Worm (Caenorhabditis elegans) whole organism, late embryonic: ENCODE measurements around the gene rla-2.

Experiments used
- F13H6.1 ChIP-seq: sonication (generic microtip); optimal IDR thresholded peaks from 2 replicates; lab custom pipeline; 2016; ENCODE audit warnings: missing genetic modification characterization, missing compliant biosample characterization
- K09A11.1 ChIP-seq: sonication (generic microtip); optimal IDR thresholded peaks from 2 replicates; lab custom pipeline; 2017; ENCODE audit warnings: antibody characterized with exemption, mild to moderate bottlenecking, missing genetic modification characterization, missing compliant biosample characterization; ENCODE audit not compliant: insufficient read depth
- T23F11.4 ChIP-seq: fragments of 200-800 bp; sonication (Bioruptor generic); optimal IDR thresholded peaks from 2 replicates; lab custom pipeline; 2018; ENCODE audit warnings: mild to moderate bottlenecking, missing genetic modification characterization, missing compliant biosample characterization
- Y22D7AL.16 ChIP-seq: sonication (generic microtip); optimal IDR thresholded peaks from 2 replicates; lab custom pipeline; 2016; ENCODE audit warnings: missing genetic modification characterization, missing compliant biosample characterization
- ama-1 ChIP-seq: fragments of 150-350 bp; optimal IDR thresholded peaks from 2 replicates; lab custom pipeline; 2014
- ceh-14 ChIP-seq: sonication (generic microtip); optimal IDR thresholded peaks from 2 replicates; lab custom pipeline; 2016; ENCODE audit warnings: missing genotype, missing genetic modification characterization, missing compliant biosample characterization
- ceh-19 ChIP-seq: fragments of 200-800 bp; sonication (Bioruptor generic); optimal IDR thresholded peaks from 2 replicates; lab custom pipeline; 2018; ENCODE audit warnings: mild to moderate bottlenecking, missing genetic modification characterization, missing compliant biosample characterization
- ceh-22 ChIP-seq: sonication (generic microtip); optimal IDR thresholded peaks from 2 replicates; lab custom pipeline; 2017; ENCODE audit warnings: missing biosample characterization, missing genetic modification characterization
- ceh-24 ChIP-seq: sonication (generic microtip); optimal IDR thresholded peaks from 2 replicates; lab custom pipeline; 2016; ENCODE audit warnings: mild to moderate bottlenecking, missing genetic modification characterization, missing compliant biosample characterization
- ceh-31 ChIP-seq: sonication (generic microtip); optimal IDR thresholded peaks from 2 replicates; lab custom pipeline; 2016; ENCODE audit warnings: missing genetic modification characterization, missing compliant biosample characterization
- ceh-34 ChIP-seq: sonication (generic microtip); optimal IDR thresholded peaks from 2 replicates; lab custom pipeline; 2016; ENCODE audit warnings: mild to moderate bottlenecking, missing genetic modification characterization, missing compliant biosample characterization
- ceh-45 ChIP-seq: fragments of 200-800 bp; sonication (Bioruptor generic); IDR thresholded peaks from 2 replicates; pipeline ENCODE4 v1.3.6; 2022; ENCODE audit warnings: missing genetic modification reagents, missing genetic modification characterization, missing compliant biosample characterization
- ceh-6 ChIP-seq: fragments of 200-800 bp; sonication (Bioruptor generic); optimal IDR thresholded peaks from 2 replicates; lab custom pipeline; 2018; ENCODE audit warnings: mild to moderate bottlenecking, missing genetic modification characterization, missing compliant biosample characterization
- ceh-9 ChIP-seq: sonication (generic microtip); optimal IDR thresholded peaks from 2 replicates; lab custom pipeline; 2016; ENCODE audit warnings: mild to moderate bottlenecking, missing genetic modification characterization, inconsistent platforms, missing compliant biosample characterization
- che-1 ChIP-seq: sonication (generic microtip); optimal IDR thresholded peaks from 2 replicates; lab custom pipeline; 2016; ENCODE audit warnings: mild to moderate bottlenecking, missing genetic modification characterization, missing compliant biosample characterization
- dmd-4 ChIP-seq: sonication (generic microtip); optimal IDR thresholded peaks from 2 replicates; lab custom pipeline; 2016; ENCODE audit warnings: borderline replicate concordance, missing genetic modification characterization, missing compliant biosample characterization
- elt-2 ChIP-seq: sonication (generic microtip); optimal IDR thresholded peaks from 2 replicates; lab custom pipeline; 2016; ENCODE audit warnings: missing genetic modification reagents, missing genetic modification characterization, missing compliant biosample characterization
- ets-4 ChIP-seq: sonication (generic microtip); optimal IDR thresholded peaks from 2 replicates; lab custom pipeline; 2016; ENCODE audit warnings: missing genetic modification characterization, missing compliant biosample characterization
- eyg-1 ChIP-seq: sonication (generic microtip); optimal IDR thresholded peaks from 2 replicates; lab custom pipeline; 2016; ENCODE audit warnings: missing genotype, missing genetic modification characterization, missing compliant biosample characterization
- fkh-10 ChIP-seq: fragments of 150-350 bp; optimal IDR thresholded peaks from 2 replicates; lab custom pipeline; 2014; ENCODE audit warnings: missing biosample characterization, missing genetic modification reagents, missing genetic modification characterization
- fkh-6 ChIP-seq: sonication (generic microtip); optimal IDR thresholded peaks from 2 replicates; lab custom pipeline; 2016; ENCODE audit warnings: missing genetic modification characterization, missing compliant biosample characterization
- gmeb-2 ChIP-seq: sonication (generic microtip); optimal IDR thresholded peaks from 2 replicates; lab custom pipeline; 2016; ENCODE audit warnings: missing genetic modification characterization, inconsistent platforms, missing compliant biosample characterization
- hlh-13 ChIP-seq: fragments of 200-800 bp; sonication (Bioruptor generic); optimal IDR thresholded peaks from 2 replicates; lab custom pipeline; 2018; ENCODE audit warnings: mild to moderate bottlenecking, missing genetic modification characterization, missing compliant biosample characterization
- hlh-30 ChIP-seq: sonication (generic microtip); optimal IDR thresholded peaks from 2 replicates; lab custom pipeline; 2017; ENCODE audit warnings: antibody characterized with exemption, missing genetic modification characterization, missing compliant biosample characterization; ENCODE audit not compliant: insufficient read depth
- lim-6 ChIP-seq: sonication (generic microtip); optimal IDR thresholded peaks from 2 replicates; lab custom pipeline; 2016; ENCODE audit warnings: missing genetic modification characterization, missing compliant biosample characterization
- lin-11 ChIP-seq: fragments of 200-800 bp; sonication (Bioruptor generic); optimal IDR thresholded peaks from 2 replicates; lab custom pipeline; 2018; ENCODE audit warnings: mild to moderate bottlenecking, missing genetic modification characterization, missing compliant biosample characterization
- madf-2 ChIP-seq: sonication (generic microtip); optimal IDR thresholded peaks from 2 replicates; lab custom pipeline; 2017; ENCODE audit warnings: missing genetic modification characterization, missing compliant biosample characterization
- mec-3 ChIP-seq: sonication (generic microtip); optimal IDR thresholded peaks from 2 replicates; lab custom pipeline; 2016; ENCODE audit warnings: borderline replicate concordance, missing genetic modification characterization, missing compliant biosample characterization
- nfya-1 ChIP-seq: sonication (generic microtip); optimal IDR thresholded peaks from 2 replicates; lab custom pipeline; 2017; ENCODE audit warnings: missing genetic modification characterization, mild to moderate bottlenecking, missing compliant biosample characterization, antibody characterized with exemption, moderate library complexity
- nhr-232 ChIP-seq: sonication (generic microtip); optimal IDR thresholded peaks from 2 replicates; lab custom pipeline; 2016; ENCODE audit warnings: missing genetic modification characterization, missing compliant biosample characterization
- npax-4 ChIP-seq: sonication (generic microtip); optimal IDR thresholded peaks from 2 replicates; lab custom pipeline; 2016; ENCODE audit warnings: missing genetic modification characterization, missing compliant biosample characterization
- pat-9 ChIP-seq: fragments of 200-800 bp; sonication (Bioruptor generic); optimal IDR thresholded peaks from 2 replicates; lab custom pipeline; 2018; ENCODE audit warnings: mild to moderate bottlenecking, missing genetic modification characterization, moderate library complexity, missing compliant biosample characterization
- pax-1 ChIP-seq: fragments of 150-350 bp; optimal IDR thresholded peaks from 2 replicates; lab custom pipeline; 2014; ENCODE audit warnings: missing biosample characterization, missing genetic modification characterization
- pha-4 ChIP-seq: fragments of 150-350 bp; optimal IDR thresholded peaks from 2 replicates; lab custom pipeline; 2018; ENCODE audit warnings: missing biosample characterization, missing genetic modification reagents, missing genetic modification characterization
- pqm-1 ChIP-seq: sonication (generic microtip); optimal IDR thresholded peaks from 2 replicates; lab custom pipeline; 2016; ENCODE audit warnings: missing genetic modification characterization, missing compliant biosample characterization
- pros-1 ChIP-seq: fragments of 150-350 bp; optimal IDR thresholded peaks from 2 replicates; lab custom pipeline; 2014; ENCODE audit warnings: missing biosample characterization, missing genetic modification reagents, missing genetic modification characterization
- ref-2 ChIP-seq: sonication (generic microtip); optimal IDR thresholded peaks from 2 replicates; lab custom pipeline; 2016; ENCODE audit warnings: missing genetic modification characterization, missing compliant biosample characterization
- rnt-1 ChIP-seq: sonication (generic microtip); optimal IDR thresholded peaks from 2 replicates; lab custom pipeline; 2016; ENCODE audit warnings: missing genetic modification characterization, missing compliant biosample characterization
- sdc-2 ChIP-seq: sonication (generic microtip); optimal IDR thresholded peaks from 2 replicates; lab custom pipeline; 2016; ENCODE audit warnings: missing genotype, missing genetic modification characterization, missing compliant biosample characterization
- sox-2 ChIP-seq: fragments of 200-800 bp; sonication (Bioruptor generic); IDR thresholded peaks from 2 replicates; pipeline ENCODE4 v1.3.6; 2022; ENCODE audit warnings: missing genetic modification reagents, missing genetic modification characterization, missing compliant biosample characterization
- sox-4 ChIP-seq: sonication (generic microtip); optimal IDR thresholded peaks from 2 replicates; lab custom pipeline; 2017; ENCODE audit warnings: mild to moderate bottlenecking, missing genetic modification characterization, inconsistent platforms, missing compliant biosample characterization
- unc-42 ChIP-seq: sonication (generic microtip); optimal IDR thresholded peaks from 2 replicates; lab custom pipeline; 2016; ENCODE audit warnings: missing genotype, missing genetic modification characterization, missing compliant biosample characterization
- unc-86 ChIP-seq: sonication (generic microtip); optimal IDR thresholded peaks from 2 replicates; lab custom pipeline; 2016; ENCODE audit warnings: missing genetic modification characterization, missing compliant biosample characterization
- ztf-16 ChIP-seq: sonication (generic microtip); optimal IDR thresholded peaks from 2 replicates; lab custom pipeline; 2017; ENCODE audit warnings: missing genetic modification characterization, missing compliant biosample characterization

Gene rla-2

ce11 chrIV:13334287-13334686 is 35.8 kb downstream of the rla-2 start:
- TF ChIP-seq mec-3 (tag; lab: Kevin White, UChicago) (no peak), ceh-6 (GFP tag; lab: Kevin White, UChicago) (no peak), ceh-24 (tag; lab: Kevin White, UChicago) (no peak), npax-4 (tag; lab: Kevin White, UChicago) (no peak), dmd-4 (tag; lab: Kevin White, UChicago) (no peak), pqm-1 (tag; lab: Kevin White, UChicago) (no peak), ztf-16 (no peak), ceh-19 (no peak), ceh-9 (tag; lab: Kevin White, UChicago) (no peak), Y22D7AL.16 (no peak), T23F11.4 (GFP tag; lab: Kevin White, UChicago) (no peak), pha-4 (no peak), ceh-14 (tag; lab: Kevin White, UChicago) (no peak), lim-6 (tag; lab: Kevin White, UChicago) (no peak), sdc-2 (tag; lab: Kevin White, UChicago) (no peak)
- TF ChIP-seq, all 69 proteins: peak for 0

ce11 chrIV:13331285-13331684 is 38.8 kb downstream of the rla-2 start, which contains the start of gene pqn-74:
Gene pqn-74 (minus strand): TSS chrIV:13331406.
- TF ChIP-seq eyg-1 (tag; lab: Kevin White, UChicago) (no peak), ceh-31 (tag; lab: Kevin White, UChicago) (no peak), ceh-45 (GFP tag; lab: Robert Waterston, UW) (no peak), pax-1 (tag; lab: Kevin White, UChicago) (no peak), pros-1 (tag; lab: Kevin White, UChicago) (no peak), ceh-22 (tag; lab: Kevin White, UChicago) (no peak), K09A11.1 (no peak), mec-3 (tag; lab: Kevin White, UChicago) (no peak), fkh-6 (tag; lab: Kevin White, UChicago) (no peak), fkh-10 (GFP tag; lab: Kevin White, UChicago) (no peak), hlh-30 (tag; lab: Kevin White, UChicago) (no peak), sox-4 (tag; lab: Kevin White, UChicago) (no peak), ets-4 (no peak), che-1 (tag; lab: Kevin White, UChicago) (no peak), unc-86 (tag; lab: Kevin White, UChicago) (no peak), nhr-232 (tag; lab: Kevin White, UChicago) (no peak), madf-2 (tag; lab: Kevin White, UChicago) (no peak), ama-1 (lab: Kevin White, UChicago) (no peak), sox-2 (no peak)

- TF ChIP-seq unc-42 (no peak), hlh-13 (GFP tag; lab: Kevin White, UChicago) (no peak), F13H6.1 (tag; lab: Kevin White, UChicago) (no peak), pat-9 (no peak), pax-1 (tag; lab: Kevin White, UChicago) (no peak), ceh-22 (tag; lab: Kevin White, UChicago) (no peak), sox-2 (no peak), nfya-1 (no peak), ceh-34 (no peak), elt-2 (tag; lab: Kevin White, UChicago) (no peak), gmeb-2 (tag; lab: Kevin White, UChicago) (no peak), rnt-1 (tag; lab: Kevin White, UChicago) (no peak), ceh-31 (tag; lab: Kevin White, UChicago) (no peak), ref-2 (tag; lab: Kevin White, UChicago) (no peak), lin-11 (no peak), dmd-4 (tag; lab: Kevin White, UChicago) (no peak)
- TF ChIP-seq, all 69 proteins: peak for 0
Measured at ce11 chrIV:13330547-13330946, 39.5 kb downstream of the rla-2 start.
